Worm (Caenorhabditis elegans) whole organism, L1 larva: ENCODE measurements around the gene srw-62.

Experiments
- aha-1 ChIP-seq: fragments of 150-350 bp; optimal IDR thresholded peaks from 2 replicates; lab custom pipeline; 2014; ENCODE audit warnings: missing biosample characterization, missing genetic modification characterization
- aly-2 ChIP-seq: fragments of 150-350 bp; optimal IDR thresholded peaks from 2 replicates; lab custom pipeline; 2014; ENCODE audit warnings: missing biosample characterization, missing genetic modification characterization
- fkh-4 ChIP-seq: sonication (generic microtip); optimal IDR thresholded peaks from 2 replicates; lab custom pipeline; 2016; ENCODE audit warnings: missing compliant biosample characterization, missing genetic modification characterization, borderline replicate concordance
- nhr-237 ChIP-seq: fragments of 150-350 bp; optimal IDR thresholded peaks from 2 replicates; lab custom pipeline; 2014; ENCODE audit warnings: missing biosample characterization, missing genetic modification characterization
- nhr-71 ChIP-seq: sonication (generic microtip); optimal IDR thresholded peaks from 2 replicates; lab custom pipeline; 2016; ENCODE audit warnings: mild to moderate bottlenecking, missing genetic modification characterization, moderate library complexity, missing compliant biosample characterization
- nhr-77 ChIP-seq: fragments of 150-350 bp; optimal IDR thresholded peaks from 2 replicates; lab custom pipeline; 2014; ENCODE audit warnings: missing biosample characterization, missing genetic modification characterization
- ztf-11 ChIP-seq, 2 experiments: sonication (generic microtip); optimal IDR thresholded peaks; 2 replicates each; lab custom pipeline; 2016 to 2017; ENCODE audit warnings: missing genetic modification characterization in 2 of 2, missing biosample characterization in 1 of 2, missing compliant biosample characterization in 1 of 2

DNA sequence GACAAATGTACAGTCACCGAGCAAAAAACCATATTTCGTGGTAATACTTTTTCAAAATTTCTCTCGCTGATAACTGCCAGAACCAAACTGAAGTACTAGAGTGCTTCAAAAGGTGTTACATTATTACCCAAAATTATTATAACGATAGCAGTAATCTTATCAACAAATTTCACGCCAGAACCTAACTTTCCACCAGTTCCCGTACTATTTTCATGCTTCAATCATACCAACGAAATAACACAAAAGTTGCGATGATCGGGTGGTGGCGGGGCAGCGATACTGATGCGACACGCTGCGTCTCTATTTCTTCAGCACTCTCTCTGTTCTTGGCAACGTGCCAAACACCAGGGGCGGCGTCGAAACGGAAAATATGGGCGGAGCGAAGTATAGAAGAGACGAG is 16.3 kb upstream of the srw-62 start:
- TF ChIP-seq aha-1 (tag; lab: Kevin White, UChicago) (no peak), nhr-71 (tag; lab: Kevin White, UChicago) (peak; percentile 70), nhr-237 (no peak), fkh-4 (tag; lab: Kevin White, UChicago) (no peak), ztf-11 (tag; optimal IDR thresholded peaks at IDR 0.05; lab: Kevin White, UChicago) (no peak), aly-2 (tag; lab: Kevin White, UChicago) (no peak), nhr-77 (tag; lab: Kevin White, UChicago) (no peak)
